Fruit fly (Drosophila melanogaster) S2 (cell line): ENCODE data around the gene Keap1.
A peak's percentile ranks its signal among the peaks of the same experiment; 100 is the strongest.

ENCODE experiments used
- CG8478 ChIP-seq: fragments of >200 bp; optimal IDR thresholded peaks from 2 replicates; lab custom pipeline; 2018
- CTCF ChIP-seq, 2 experiments: fragments of >200 bp; optimal IDR thresholded peaks; 2 replicates each; lab custom pipeline; 2018

Keap1 gene

DNA sequence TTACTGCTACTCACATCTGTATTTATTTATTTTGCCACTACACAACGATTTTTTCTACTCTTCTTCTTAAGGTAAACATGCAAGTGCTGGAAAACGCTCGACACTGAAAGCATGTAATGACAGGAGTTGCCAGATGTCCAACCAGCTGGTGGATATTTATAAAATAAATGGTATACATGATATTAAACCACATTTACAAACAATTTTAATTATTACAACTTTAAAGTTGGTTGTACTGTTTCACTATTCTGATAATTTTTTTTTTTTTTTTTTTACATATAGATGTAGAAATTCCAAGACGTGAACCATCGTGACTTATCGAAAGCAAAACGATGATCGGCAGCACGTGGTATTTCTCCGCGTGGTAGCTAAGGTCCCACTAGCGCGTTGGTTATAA, at the start of gene Keap1, which contains the start of gene kuk:
TSS of gene Keap1 (minus strand) at position 87 of the 397 bp plus-strand sequence.
TSS of gene kuk (plus strand) at position 386 of the 397 bp plus-strand sequence.
- TF ChIP-seq CG8478 (lab: Kevin White, UChicago) (no peak), CTCF (optimal IDR thresholded peaks at IDR 0.05; lab: Kevin White, UChicago) (peak in 1 of 2 experiments; percentile 54)

DNA sequence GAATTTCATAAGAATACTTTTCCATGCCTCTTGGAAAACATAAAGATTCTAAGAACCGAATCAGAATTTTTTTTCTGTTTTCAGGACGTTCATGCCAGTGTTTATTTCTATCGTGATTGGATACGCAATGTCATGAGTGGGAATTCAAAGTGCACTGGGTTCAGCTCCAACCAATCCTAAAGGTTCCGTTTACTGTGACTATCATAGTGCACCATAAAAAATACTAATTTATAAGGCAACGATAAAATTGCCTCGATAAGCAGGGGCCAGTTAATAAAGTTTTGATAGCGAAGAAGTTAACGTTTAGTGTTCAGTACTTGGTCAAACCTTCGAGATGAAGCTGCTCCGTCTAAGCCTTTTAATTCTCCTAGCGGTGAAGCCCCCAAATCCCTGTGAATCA, 48.2 kb upstream of the Keap1 start, which contains the start of gene CG31265:
TSS of gene CG31265 (plus strand) at position 301 of the 400 bp plus-strand sequence.
- TF ChIP-seq CG8478 (lab: Kevin White, UChicago) = no peak
- no peak for TF ChIP-seq CTCF (optimal IDR thresholded peaks at IDR 0.05; lab: Kevin White, UChicago)

DNA sequence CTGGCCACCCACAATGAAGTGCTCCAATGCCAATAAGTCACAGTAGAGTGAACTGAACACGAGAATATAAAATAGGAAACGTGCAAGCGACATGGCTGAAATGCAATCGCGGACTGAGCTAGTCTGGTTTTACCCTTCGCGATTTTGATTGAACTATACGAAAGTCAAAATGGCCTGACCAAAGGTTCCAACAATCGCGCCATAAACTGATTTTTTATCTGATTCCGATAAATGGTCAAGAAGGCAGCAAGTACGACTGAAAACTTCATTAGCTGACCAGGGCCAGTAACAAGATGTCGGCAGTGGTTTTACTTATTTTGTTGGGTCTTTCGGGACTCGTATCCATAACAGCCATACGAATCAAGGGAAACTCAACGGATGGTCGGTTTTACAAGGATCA, 47.1 kb upstream of the Keap1 start, which contains the start of the genes CG17477 and CG31269:
TSS of gene CG17477 (minus strand) at position 101 of the 400 bp plus-strand sequence.
TSS of gene CG31269 (plus strand) at position 289 of the 400 bp plus-strand sequence.
- TF ChIP-seq CG8478 (lab: Kevin White, UChicago) (no peak), CTCF (optimal IDR thresholded peaks at IDR 0.05; lab: Kevin White, UChicago) (no peak)

dm6 chr3R:17125339-17126044, 45.7 kb upstream of the Keap1 start, which contains the start of gene cher:
Gene cher (minus strand): TSS chr3R:17125389.
- TF ChIP-seq CG8478 (lab: Kevin White, UChicago) (no peak), CTCF (optimal IDR thresholded peaks at IDR 0.05; lab: Kevin White, UChicago) (no peak)

- TF ChIP-seq CG8478 (lab: Kevin White, UChicago) (no peak), CTCF (optimal IDR thresholded peaks at IDR 0.05; lab: Kevin White, UChicago) (no peak)
These were observed 44.4 kb upstream of the Keap1 start, which contains the start of gene CG45079 for dm6 chr3R:17124177-17124576. Gene CG45079 (plus strand): TSS chr3R:17124477.

DNA sequence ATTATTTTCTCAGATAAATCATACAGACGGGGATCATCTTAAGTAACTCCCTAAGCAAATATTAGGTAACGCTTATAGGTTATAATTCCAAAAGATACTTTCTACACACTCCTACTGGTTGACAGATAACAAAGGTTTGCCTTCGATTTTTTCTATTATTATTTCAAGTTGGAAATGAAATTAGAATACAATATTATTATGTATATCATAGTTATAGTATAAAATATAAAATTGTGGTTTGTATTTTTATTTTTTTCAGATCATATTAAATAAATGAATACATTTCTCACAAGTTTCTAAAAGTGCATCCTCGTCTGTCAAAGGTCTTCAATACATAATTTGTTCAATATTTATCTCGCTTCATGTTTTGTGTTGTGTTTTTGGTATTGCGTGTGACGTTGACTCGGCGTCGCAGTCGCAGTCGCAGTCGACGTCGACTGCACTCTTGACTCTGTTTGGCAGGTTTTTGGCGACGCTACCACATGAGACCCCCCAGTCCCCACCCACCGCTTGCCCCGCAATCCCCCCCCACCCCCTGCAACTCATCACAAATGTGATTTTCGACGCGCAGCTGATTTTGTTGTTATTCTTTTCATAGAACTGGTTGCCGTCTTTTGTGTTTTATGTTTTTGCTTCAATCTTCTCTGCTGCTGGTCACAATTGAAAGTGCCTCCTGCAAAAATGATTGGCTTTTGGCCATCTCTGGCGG, 43.2 kb upstream of the Keap1 start:
- no peak for TF ChIP-seq CTCF (optimal IDR thresholded peaks at IDR 0.05; lab: Kevin White, UChicago)
- TF ChIP-seq CG8478 (lab: Kevin White, UChicago) = no peak

DNA sequence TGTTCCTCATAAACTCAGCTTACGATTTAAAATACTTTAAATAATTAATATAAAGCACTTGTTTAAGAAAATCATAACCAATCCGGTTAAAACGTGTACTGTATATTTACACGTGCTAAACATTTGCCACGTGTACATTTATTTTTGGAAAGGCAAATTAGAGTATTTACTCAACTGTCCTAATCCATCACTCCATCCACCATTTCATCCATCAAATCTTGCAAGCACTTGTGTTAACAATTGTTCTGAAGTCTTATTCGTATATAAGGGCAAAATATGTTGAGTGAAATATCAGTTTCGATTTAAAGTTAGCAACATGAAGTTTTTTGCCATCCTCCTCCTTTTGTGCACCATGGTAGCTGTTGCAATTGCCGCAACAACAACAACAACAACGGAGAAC, 41.5 kb upstream of the Keap1 start, which contains the start of gene CG42779:
TSS of gene CG42779 (plus strand) at position 301 of the 400 bp plus-strand sequence.
- TF ChIP-seq CTCF (optimal IDR thresholded peaks at IDR 0.05; lab: Kevin White, UChicago) = no peak
- no peak for TF ChIP-seq CG8478 (lab: Kevin White, UChicago)

dm6 chr3R:17120165-17120564, 40.4 kb upstream of the Keap1 start, which contains the start of gene CG34278:
Gene CG34278 (plus strand): TSS chr3R:17120465.
- TF ChIP-seq CG8478 (lab: Kevin White, UChicago) = no peak
- no peak for TF ChIP-seq CTCF (optimal IDR thresholded peaks at IDR 0.05; lab: Kevin White, UChicago)

DNA sequence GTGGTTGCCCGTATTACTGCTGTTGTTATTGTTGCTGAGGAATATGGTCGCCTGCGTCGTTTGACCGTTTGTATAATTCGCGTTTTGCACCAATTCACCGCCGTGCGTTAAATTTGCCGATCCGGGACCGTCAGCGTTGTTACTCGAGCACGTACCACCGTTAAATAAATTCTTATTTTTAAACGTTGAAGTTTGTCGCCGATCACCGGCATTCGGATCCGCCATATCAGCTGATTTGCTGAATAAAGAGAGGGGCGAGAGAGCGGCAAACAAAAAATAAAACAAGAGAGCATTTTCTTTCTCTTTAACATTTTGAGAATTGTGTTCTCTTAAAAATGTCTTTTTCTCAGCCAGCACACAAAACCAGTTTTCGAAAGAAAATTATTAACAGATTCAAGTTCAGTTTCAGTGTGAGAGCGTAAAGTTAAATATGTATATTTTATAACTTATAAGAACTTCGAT, 39.2 kb upstream of the Keap1 start:
- TF ChIP-seq CTCF (optimal IDR thresholded peaks at IDR 0.05; lab: Kevin White, UChicago) (no peak), CG8478 (lab: Kevin White, UChicago) (no peak)

dm6 chr3R:17117607-17118327, 38.0 kb upstream of the Keap1 start:
- TF ChIP-seq CG8478 (lab: Kevin White, UChicago) (no peak), CTCF (optimal IDR thresholded peaks at IDR 0.05; lab: Kevin White, UChicago) (no peak)

DNA sequence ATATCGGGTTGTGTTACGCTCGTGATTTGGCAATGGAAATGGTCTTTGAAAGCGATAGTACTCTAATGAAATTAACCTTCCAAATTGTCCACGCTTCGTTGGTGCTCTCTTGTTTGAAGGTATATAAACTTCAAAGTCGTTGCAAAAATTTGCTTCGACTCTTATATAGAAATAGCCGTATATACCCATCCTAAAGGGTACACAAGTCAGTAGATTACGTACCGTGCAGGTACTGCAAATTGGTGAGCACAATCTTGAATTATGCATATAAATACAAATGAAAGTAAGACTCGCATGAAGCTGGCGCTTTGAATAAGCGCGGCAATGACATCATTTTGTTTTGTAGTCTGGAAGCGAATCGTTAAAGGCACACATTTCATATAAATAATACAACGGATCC, 36.5 kb upstream of the Keap1 start:
- TF ChIP-seq CTCF (optimal IDR thresholded peaks at IDR 0.05; lab: Kevin White, UChicago) (no peak), CG8478 (lab: Kevin White, UChicago) (no peak)

dm6 chr3R:17115668-17116067, 35.9 kb upstream of the Keap1 start:
- TF ChIP-seq CG8478 (lab: Kevin White, UChicago) = no peak
- no peak for TF ChIP-seq CTCF (optimal IDR thresholded peaks at IDR 0.05; lab: Kevin White, UChicago)

dm6 chr3R:17110880-17111726, 31.4 kb upstream of the Keap1 start:
- TF ChIP-seq CTCF (optimal IDR thresholded peaks at IDR 0.05; lab: Kevin White, UChicago) = no peak
- no peak for TF ChIP-seq CG8478 (lab: Kevin White, UChicago)
